Worm (Caenorhabditis elegans): ENCODE data around the gene lin-8.

DNA sequence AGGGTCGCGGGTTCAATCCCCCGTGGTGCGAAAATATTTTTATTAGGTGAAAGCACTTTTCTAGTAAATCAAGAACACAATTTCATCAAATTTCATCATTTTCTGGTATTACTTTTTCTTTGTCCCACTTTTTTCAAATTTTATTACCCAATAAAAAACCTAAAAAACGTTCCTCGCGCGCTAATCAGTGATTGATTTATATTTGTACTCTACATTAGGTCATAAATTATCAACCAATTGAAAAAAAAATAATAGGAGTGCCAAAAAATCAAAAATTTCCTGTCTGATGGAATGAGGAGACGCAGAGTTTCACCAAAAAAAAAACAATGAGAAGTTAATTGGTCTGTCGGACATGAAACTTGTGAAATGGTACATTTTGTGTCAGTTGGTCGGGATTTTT is 32.0 kb upstream of the lin-8 start:
- TF ChIP-seq unc-130 (GFP tag; optimal IDR thresholded peaks at IDR 0.05): no peak
- no peak for TF ChIP-seq unc-62 (GFP tag; optimal IDR thresholded peaks at IDR 0.05 in 1 of 2)
- TF ChIP-seq unc-62 (tag; optimal IDR thresholded peaks at IDR 0.05): no peak
- TF ChIP-seq dpl-1 (GFP tag; optimal IDR thresholded peaks at IDR 0.05): no peak
- no peak for TF ChIP-seq lin-13 (GFP tag; optimal IDR thresholded peaks at IDR 0.05)
- TF ChIP-seq Y105C5A.15 (GFP tag; IDR thresholded peaks at IDR 0.05): no peak
- no peak for TF ChIP-seq nhr-10 (tag; optimal IDR thresholded peaks at IDR 0.05)
- TF ChIP-seq daf-19 (GFP tag; conservative IDR thresholded peaks at IDR 0.05): no peak
- TF ChIP-seq nhr-28 (tag; optimal IDR thresholded peaks at IDR 0.05): peak; percentile 18
- no peak for TF ChIP-seq rbr-2 (tag; optimal IDR thresholded peaks at IDR 0.05)
- no peak for TF ChIP-seq pqm-1 (tag; optimal IDR thresholded peaks at IDR 0.05)
- TF ChIP-seq mes-2 (tag; optimal IDR thresholded peaks at IDR 0.05; ENCODE audit: poor library complexity, severe bottlenecking): no peak
- TF ChIP-seq F10B5.3 (tag; optimal IDR thresholded peaks at IDR 0.05): no peak
